Worm (Caenorhabditis elegans) whole organism, L4 larva: ENCODE data around the gene rpb-12.
A peak's percentile ranks its signal among the peaks of the same experiment; 100 is the strongest.
"Not testable (repeated sequence)": the region's sequence is repeated elsewhere in the genome, so short reads cannot be mapped to it uniquely, and the experiment has no call there.

Source experiments
- lsy-2 ChIP-seq, 2 experiments: fragments of 150-350 bp in 1 of 2; sonication (generic microtip) in 1 of 2; optimal IDR thresholded peaks; 2 replicates each; lab custom pipeline; 2014 to 2017; ENCODE audit warnings: missing biosample characterization in 2 of 2, missing genetic modification characterization in 2 of 2
- zag-1 ChIP-seq: fragments of 150-350 bp; optimal IDR thresholded peaks from 2 replicates; lab custom pipeline; 2014; ENCODE audit warnings: missing biosample characterization, missing genetic modification characterization

- peak in 1 of 2 experiments; percentile 33 for TF ChIP-seq lsy-2 (tag; optimal IDR thresholded peaks at IDR 0.05; lab: Kevin White, UChicago)
- not testable (repeated sequence) for TF ChIP-seq zag-1 (tag; lab: Kevin White, UChicago)
Measured at ce11 chrIV:9196023-9196636, 49.5 kb upstream of the rpb-12 start.
